Worm (Caenorhabditis elegans): ENCODE measurements around the gene dct-18.

ce11 chrII:12939161-12939560 is 7.5 kb downstream of the dct-18 start:
- TF ChIP-seq ces-1 (GFP tag; optimal IDR thresholded peaks at IDR 0.05): peak; percentile 61
- no peak for TF ChIP-seq nhr-237 (tag; optimal IDR thresholded peaks at IDR 0.05)
- no peak for TF ChIP-seq pha-4 (tag; optimal IDR thresholded peaks at IDR 0.05)
- no peak for TF ChIP-seq unc-62 (GFP tag; optimal IDR thresholded peaks at IDR 0.05)
- no peak for TF ChIP-seq mls-2 (tag; optimal IDR thresholded peaks at IDR 0.05)
- TF ChIP-seq ceh-83 (GFP tag; optimal IDR thresholded peaks at IDR 0.05): no peak
- TF ChIP-seq nhr-28 (tag; optimal IDR thresholded peaks at IDR 0.05): no peak
- TF ChIP-seq ztf-11 (tag; optimal IDR thresholded peaks at IDR 0.05): no peak
- TF ChIP-seq cnd-1 (tag; optimal IDR thresholded peaks at IDR 0.05): no peak
- TF ChIP-seq ceh-39 (tag; optimal IDR thresholded peaks at IDR 0.05): no peak

All from whole organism, mixed stage, embryonic.